Worm (Caenorhabditis elegans) whole organism, early embryonic: ENCODE results near the gene ZK666.15.

Source experiments
- B0310.2 ChIP-seq: sonication (generic microtip); optimal IDR thresholded peaks from 2 replicates; lab custom pipeline; 2016; ENCODE audit warnings: mild to moderate bottlenecking, missing genetic modification characterization, missing compliant biosample characterization
- F13C5.2 ChIP-seq: sonication (generic microtip); optimal IDR thresholded peaks from 2 replicates; lab custom pipeline; 2017; ENCODE audit warnings: mild to moderate bottlenecking, missing genetic modification characterization, inconsistent platforms, missing compliant biosample characterization
- aly-1 ChIP-seq: sonication (generic microtip); optimal IDR thresholded peaks from 2 replicates; lab custom pipeline; 2016; ENCODE audit warnings: missing genetic modification characterization, missing compliant biosample characterization
- ama-1 ChIP-seq: fragments of 150-350 bp; optimal IDR thresholded peaks from 2 replicates; lab custom pipeline; 2014
- ceh-13 ChIP-seq: fragments of 200-800 bp; sonication (Bioruptor generic); optimal IDR thresholded peaks from 2 replicates; lab custom pipeline; 2018; ENCODE audit warnings: mild to moderate bottlenecking, missing genetic modification characterization, missing compliant biosample characterization
- hmbx-1 ChIP-seq: sonication (generic microtip); optimal IDR thresholded peaks from 2 replicates; lab custom pipeline; 2016; ENCODE audit warnings: mild to moderate bottlenecking, missing genetic modification characterization, missing compliant biosample characterization
- hmg-4 ChIP-seq: fragments of 200-800 bp; sonication (Bioruptor generic); optimal IDR thresholded peaks from 2 replicates; lab custom pipeline; 2018; ENCODE audit warnings: mild to moderate bottlenecking, missing genetic modification characterization, missing compliant biosample characterization
- hnd-1 ChIP-seq: sonication (generic microtip); optimal IDR thresholded peaks from 2 replicates; lab custom pipeline; 2016; ENCODE audit warnings: missing genetic modification characterization, missing compliant biosample characterization
- pes-1 ChIP-seq: fragments of 200-800 bp; sonication (Bioruptor generic); IDR thresholded peaks from 2 replicates; pipeline ENCODE4 v1.3.6; 2022; ENCODE audit warnings: missing genetic modification reagents, missing genetic modification characterization, missing compliant biosample characterization
- scrt-1 ChIP-seq: fragments of 200-800 bp; sonication (Bioruptor generic); IDR thresholded peaks from 2 replicates; pipeline ENCODE4 v1.3.6; 2022; ENCODE audit warnings: missing genetic modification characterization, missing compliant biosample characterization
- sea-1 ChIP-seq: fragments of 200-800 bp; sonication (Bioruptor generic); conservative IDR thresholded peaks from 2 replicates; pipeline ENCODE4 v1.3.6; 2022; ENCODE audit warnings: missing genetic modification characterization, missing compliant biosample characterization
- tbx-11 ChIP-seq: fragments of 200-800 bp; sonication (Bioruptor generic); IDR thresholded peaks from 2 replicates; pipeline ENCODE4 v1.3.6; 2022; ENCODE audit warnings: missing genetic modification characterization, missing compliant biosample characterization
- tbx-37 ChIP-seq: fragments of 200-800 bp; sonication (Bioruptor generic); conservative IDR thresholded peaks from 2 replicates; pipeline ENCODE4 v1.3.6; 2022; ENCODE audit warnings: missing genetic modification reagents, missing genetic modification characterization, missing compliant biosample characterization

ZK666.15 gene

DNA sequence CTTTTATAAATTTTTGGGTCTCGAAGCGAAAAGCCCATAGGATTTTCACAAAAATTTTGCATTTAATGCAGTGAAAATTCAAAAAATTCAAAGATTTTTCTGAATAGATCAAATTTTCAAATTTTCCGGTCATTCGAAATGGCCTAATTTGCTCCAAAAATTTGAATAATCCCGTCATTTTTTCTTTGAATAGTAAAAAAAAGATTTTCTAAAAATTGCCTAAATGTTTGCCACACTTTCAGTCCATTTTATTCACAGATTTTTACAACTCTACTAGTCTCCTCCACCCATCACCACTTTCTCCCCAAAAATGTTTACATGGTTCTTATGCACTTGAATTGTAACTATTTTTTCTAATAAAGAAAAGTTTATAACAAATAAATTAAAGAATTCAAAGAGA is 47.1 kb downstream of the ZK666.15 start:
- TF ChIP-seq ceh-13 (GFP tag; lab: Kevin White, UChicago) (no peak), pes-1 (GFP tag; lab: Robert Waterston, UW) (no peak), scrt-1 (GFP tag; lab: Robert Waterston, UW) (no peak), sea-1 (GFP tag; lab: Robert Waterston, UW) (no peak), aly-1 (tag; lab: Kevin White, UChicago) (no peak)

DNA sequence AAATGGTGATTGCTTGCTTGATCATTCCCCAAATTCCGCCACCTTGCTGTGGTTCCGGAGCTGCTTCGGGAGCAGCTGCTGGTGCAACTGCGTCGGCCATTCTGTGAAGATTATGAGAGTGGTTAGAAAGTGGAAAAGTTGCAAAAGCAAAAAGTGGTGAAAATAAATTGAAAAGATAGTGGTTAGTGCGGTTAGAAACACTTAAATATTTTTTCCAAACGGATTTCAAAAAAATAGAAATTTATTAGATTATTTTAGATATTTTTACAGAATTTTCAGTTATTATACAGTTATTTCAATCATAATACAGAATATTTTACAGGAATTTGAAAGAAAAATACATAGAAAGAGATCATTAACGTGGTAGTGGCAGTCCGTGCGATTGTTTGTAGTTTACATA is 50.7 kb downstream of the ZK666.15 start, which contains the start of gene R166.2:
Gene R166.2, minus strand, starts transcription at position 101 of the 400 bp plus-strand sequence.
- TF ChIP-seq F13C5.2 (tag; lab: Kevin White, UChicago) (no peak), scrt-1 (GFP tag; lab: Robert Waterston, UW) (no peak), tbx-37 (GFP tag; lab: Robert Waterston, UW) (no peak), ama-1 (no peak), hmbx-1 (no peak), tbx-11 (GFP tag; lab: Robert Waterston, UW) (no peak), pes-1 (GFP tag; lab: Robert Waterston, UW) (no peak), hmg-4 (no peak), B0310.2 (no peak), hnd-1 (tag; lab: Kevin White, UChicago) (no peak), aly-1 (tag; lab: Kevin White, UChicago) (no peak)
